Worm (Caenorhabditis elegans): ENCODE data around the gene ric-3.

Gene ric-3

DNA sequence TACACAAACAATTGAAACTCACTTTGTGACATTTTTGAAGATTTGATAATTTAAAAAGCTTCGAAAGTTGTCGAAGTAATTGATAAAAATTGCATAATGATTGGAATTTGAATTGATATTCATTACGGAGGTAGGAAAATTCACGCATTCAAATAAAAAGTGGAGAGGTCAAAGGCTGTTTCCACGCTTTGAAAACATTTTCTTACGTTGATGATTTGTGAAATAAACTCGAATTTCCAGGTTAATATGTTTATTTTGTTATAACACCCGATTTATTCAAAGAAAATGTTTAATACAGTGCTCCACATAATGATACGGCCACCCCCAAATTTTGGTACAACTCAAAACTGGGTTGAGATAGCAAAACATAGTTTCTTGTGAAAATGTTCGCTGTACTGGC, 14.8 kb upstream of the ric-3 start, which contains the start of gene C33H5.16:
TSS of gene C33H5.16 (minus strand) at position 101 of the 400 bp plus-strand sequence.
- TF ChIP-seq ttx-3 (tag; optimal IDR thresholded peaks at IDR 0.05) (no peak), npax-4 (tag; optimal IDR thresholded peaks at IDR 0.05) (no peak), hlh-6 (tag; optimal IDR thresholded peaks at IDR 0.05) (no peak), elt-4 (tag; optimal IDR thresholded peaks at IDR 0.05) (no peak), ref-2 (tag; optimal IDR thresholded peaks at IDR 0.05) (no peak), ets-4 (tag; optimal IDR thresholded peaks at IDR 0.05) (no peak), tbx-7 (tag; optimal IDR thresholded peaks at IDR 0.05) (no peak), nfya-1 (tag; optimal IDR thresholded peaks at IDR 0.05) (no peak), ceh-34 (tag; optimal IDR thresholded peaks at IDR 0.05) (no peak), eyg-1 (tag; optimal IDR thresholded peaks at IDR 0.05) (no peak)

DNA sequence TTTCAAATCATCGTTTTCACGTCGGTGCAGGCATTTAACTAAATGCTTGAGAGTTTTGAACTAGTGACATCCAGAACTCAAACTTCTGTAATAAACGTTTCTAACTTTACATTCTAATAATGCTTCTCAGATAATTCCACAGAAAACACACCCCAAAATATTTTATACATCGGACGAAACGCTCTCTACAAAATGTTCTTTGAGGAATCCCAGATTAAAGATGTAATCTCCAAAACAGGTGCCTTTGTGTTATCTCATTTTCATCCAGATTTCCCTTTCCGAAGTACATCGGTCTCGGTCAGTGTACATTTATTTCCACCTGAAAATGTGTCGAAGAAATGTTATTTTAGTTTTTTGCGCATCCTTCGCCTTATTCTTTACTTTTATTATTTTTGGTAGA, 13.3 kb upstream of the ric-3 start, which contains the start of gene C33H5.2:
TSS of gene C33H5.2 (plus strand) at position 301 of the 400 bp plus-strand sequence.
- TF ChIP-seq pha-2 (tag; optimal IDR thresholded peaks at IDR 0.05) (no peak), tbx-2 (tag; optimal IDR thresholded peaks at IDR 0.05) (no peak), ceh-31 (tag; optimal IDR thresholded peaks at IDR 0.05) (no peak), hlh-6 (tag; optimal IDR thresholded peaks at IDR 0.05) (no peak), nfya-1 (tag; optimal IDR thresholded peaks at IDR 0.05) (no peak), ceh-24 (tag; optimal IDR thresholded peaks at IDR 0.05) (no peak), F13H6.1 (tag; optimal IDR thresholded peaks at IDR 0.05) (no peak), madf-2 (tag; optimal IDR thresholded peaks at IDR 0.05) (no peak), elt-4 (tag; optimal IDR thresholded peaks at IDR 0.05) (no peak), pag-3 (tag; optimal IDR thresholded peaks at IDR 0.05; ENCODE audit: borderline replicate concordance) (no peak), odd-2 (tag; optimal IDR thresholded peaks at IDR 0.05) (no peak), T23F11.4 (GFP tag; optimal IDR thresholded peaks at IDR 0.05) (no peak), ceh-18 (tag; optimal IDR thresholded peaks at IDR 0.05) (no peak), syd-9 (tag; optimal IDR thresholded peaks at IDR 0.05) (no peak), ceh-34 (tag; optimal IDR thresholded peaks at IDR 0.05) (no peak), ceh-30 (tag; optimal IDR thresholded peaks at IDR 0.05) (no peak), pha-4 (tag; optimal IDR thresholded peaks at IDR 0.05) (no peak)

DNA sequence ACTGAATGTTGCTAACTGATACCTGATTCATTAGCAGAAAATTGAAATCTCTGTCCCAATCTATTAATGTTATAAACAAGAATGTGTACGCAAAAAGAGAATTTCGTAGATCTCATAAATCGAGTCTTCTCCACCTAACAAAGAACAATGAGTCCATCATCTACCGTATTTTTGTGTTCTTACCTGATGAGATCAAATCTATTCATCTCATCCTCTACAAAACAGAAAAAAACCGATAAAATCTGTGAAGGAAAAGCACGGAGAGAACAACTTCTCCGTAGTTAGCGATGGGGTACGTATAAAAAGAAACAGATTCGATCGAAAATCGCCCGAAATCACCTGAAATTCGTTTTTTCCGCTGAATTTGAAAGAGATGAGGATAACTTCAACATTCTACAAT, 9.5 kb upstream of the ric-3 start, which contains the start of gene C33H5.1:
TSS of gene C33H5.1 (plus strand) at position 330 of the 400 bp plus-strand sequence.
- TF ChIP-seq syd-9 (tag; optimal IDR thresholded peaks at IDR 0.05) (no peak), C38D4.7 (GFP tag; optimal IDR thresholded peaks at IDR 0.05) (no peak)

DNA sequence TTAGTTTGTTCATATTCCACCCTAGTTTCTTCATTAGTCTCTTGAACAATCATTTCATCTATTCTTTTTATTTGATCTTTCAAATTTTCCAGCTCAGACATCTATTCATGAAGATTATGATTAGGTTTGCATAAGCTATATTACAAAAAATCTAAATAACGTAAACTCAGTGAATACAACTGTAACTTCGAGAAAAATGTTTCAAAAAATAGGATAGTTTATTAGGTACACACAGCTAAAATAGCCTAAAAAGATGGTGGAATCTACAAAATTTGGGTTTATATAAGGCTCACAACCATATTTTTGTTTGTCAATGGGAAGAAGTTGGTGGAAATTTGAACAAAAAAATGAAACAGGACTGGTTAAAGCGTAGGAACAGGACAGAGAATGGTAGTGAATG, 5.3 kb upstream of the ric-3 start, which contains the start of gene zgpa-1:
TSS of gene zgpa-1 (minus strand) at position 101 of the 400 bp plus-strand sequence.
- TF ChIP-seq syd-9 (tag; optimal IDR thresholded peaks at IDR 0.05) (no peak), C08G9.2 (tag; optimal IDR thresholded peaks at IDR 0.05) (no peak), rnt-1 (tag; optimal IDR thresholded peaks at IDR 0.05) (no peak), madf-2 (tag; optimal IDR thresholded peaks at IDR 0.05) (no peak), nfya-1 (tag; optimal IDR thresholded peaks at IDR 0.05) (no peak), ceh-34 (tag; optimal IDR thresholded peaks at IDR 0.05) (no peak), unc-86 (tag; optimal IDR thresholded peaks at IDR 0.05) (no peak), unc-42 (tag; optimal IDR thresholded peaks at IDR 0.05) (no peak), ceh-22 (tag; optimal IDR thresholded peaks at IDR 0.05) (no peak), odd-2 (tag; optimal IDR thresholded peaks at IDR 0.05) (no peak), K09A11.1 (tag; optimal IDR thresholded peaks at IDR 0.05; ENCODE audit: insufficient read depth) (no peak), ets-4 (tag; optimal IDR thresholded peaks at IDR 0.05) (no peak), hlh-8 (tag; optimal IDR thresholded peaks at IDR 0.05) (no peak), ceh-45 (GFP tag; IDR thresholded peaks at IDR 0.05) (no peak), pha-4 (tag; optimal IDR thresholded peaks at IDR 0.05) (no peak), dmd-4 (tag; optimal IDR thresholded peaks at IDR 0.05; ENCODE audit: borderline replicate concordance) (no peak), gmeb-2 (tag; optimal IDR thresholded peaks at IDR 0.05) (no peak)

DNA sequence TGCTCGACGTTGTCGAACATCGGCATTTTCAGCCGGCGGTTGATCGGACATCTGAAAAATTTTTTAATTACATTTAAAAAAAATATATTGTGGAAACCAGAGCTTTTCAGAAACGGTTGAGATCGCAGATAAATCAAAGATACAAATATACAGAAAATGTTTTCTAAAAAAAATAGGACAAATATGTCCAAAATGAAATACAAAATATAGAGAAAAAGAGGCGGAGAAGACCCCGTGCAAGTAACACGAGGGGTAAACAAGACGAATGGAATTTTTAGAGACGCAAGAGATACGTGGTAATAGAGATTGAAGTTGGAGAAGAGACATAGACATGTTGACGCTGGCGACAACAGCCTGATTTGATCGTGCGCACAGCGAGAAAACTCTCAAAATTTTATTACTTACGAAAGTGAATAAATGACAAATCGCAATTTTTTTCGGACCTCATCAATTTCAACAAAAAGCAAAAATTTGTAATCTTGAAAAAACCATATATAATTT, 2.3 kb upstream of the ric-3 start, which contains the start of gene cdgs-1:
TSS of gene cdgs-1 (minus strand) at position 51 of the 501 bp plus-strand sequence.
- TF ChIP-seq nfya-1 (tag; optimal IDR thresholded peaks at IDR 0.05): peak; percentile 31
- TF ChIP-seq unc-42 (tag; optimal IDR thresholded peaks at IDR 0.05): peak; percentile 78
- TF ChIP-seq unc-55 (GFP tag; optimal IDR thresholded peaks at IDR 0.05): no peak
- peak; percentile 68 for TF ChIP-seq hlh-30 (tag; optimal IDR thresholded peaks at IDR 0.05; ENCODE audit: insufficient read depth)
